Fruit fly (Drosophila melanogaster): ENCODE measurements around the gene CG12362.

The CG12362 gene

dm6 chr3L:10377984-10378383 lies 34.6 kb upstream of the CG12362 start:
- TF ChIP-seq fd96Ca (GFP tag; IDR thresholded peaks at IDR 0.05) (no peak), CG8159 (tag; optimal IDR thresholded peaks at IDR 0.05) (no peak), gl (tag; optimal IDR thresholded peaks at IDR 0.05) (no peak), Ets98B (GFP tag; IDR thresholded peaks at IDR 0.05) (no peak), CG15710 (tag; optimal IDR thresholded peaks at IDR 0.05) (no peak), CG34367 (tag; optimal IDR thresholded peaks at IDR 0.05) (no peak), CG4496 (GFP tag; IDR thresholded peaks at IDR 0.05) (no peak), CG8301 (tag; optimal IDR thresholded peaks at IDR 0.05) (no peak), rn (GFP tag; IDR thresholded peaks at IDR 0.05) (no peak), Snoo (tag; optimal IDR thresholded peaks at IDR 0.05) (no peak), EcR (GFP tag; optimal IDR thresholded peaks at IDR 0.05) (no peak), CG10348 (GFP tag; IDR thresholded peaks at IDR 0.05) (no peak), Pif1A (GFP tag; optimal IDR thresholded peaks at IDR 0.05) (no peak), CG32121 (GFP tag; IDR thresholded peaks at IDR 0.05) (no peak)

dm6 chr3L:10381275-10381674 lies 31.3 kb upstream of the CG12362 start:
- peak; percentile 67; the same call in 1 of the 2 replicates for TF ChIP-seq Ets98B (GFP tag; IDR thresholded peaks at IDR 0.05)
- peak; percentile 28 for TF ChIP-seq Pif1B (GFP tag; optimal IDR thresholded peaks at IDR 0.05)
- TF ChIP-seq CG34367 (tag; optimal IDR thresholded peaks at IDR 0.05) = peak; percentile 26
- peak; percentile 59 for TF ChIP-seq CG17806 (tag; optimal IDR thresholded peaks at IDR 0.05)
- TF ChIP-seq CG12605 (GFP tag; IDR thresholded peaks at IDR 0.05) = peak; percentile 43; the same call in 1 of the 2 replicates
- TF ChIP-seq CG13204 (GFP tag; optimal IDR thresholded peaks at IDR 0.05) = no peak
- peak; percentile 33 for TF ChIP-seq Pif1A (GFP tag; optimal IDR thresholded peaks at IDR 0.05)
- no peak for TF ChIP-seq gl (tag; optimal IDR thresholded peaks at IDR 0.05)
- TF ChIP-seq CG14655 (GFP tag; optimal IDR thresholded peaks at IDR 0.05) = peak; percentile 56
- TF ChIP-seq CG32121 (GFP tag; IDR thresholded peaks at IDR 0.05) = peak; percentile 65; the same call in 1 of the 2 replicates
- TF ChIP-seq CG8301 (tag; optimal IDR thresholded peaks at IDR 0.05) = peak; percentile 63
- TF ChIP-seq EcR (GFP tag; optimal IDR thresholded peaks at IDR 0.05) = peak; percentile 80
- TF ChIP-seq Snoo (tag; optimal IDR thresholded peaks at IDR 0.05) = peak; percentile 69
- TF ChIP-seq CG10348 (GFP tag; IDR thresholded peaks at IDR 0.05) = peak; percentile 50; the same call in 1 of the 2 replicates
- TF ChIP-seq CG15710 (tag; optimal IDR thresholded peaks at IDR 0.05) = peak; percentile 70
- TF ChIP-seq CG4496 (GFP tag; IDR thresholded peaks at IDR 0.05) = peak; percentile 29; the same call in 2 of the 3 replicates
- TF ChIP-seq CG9948 (tag; optimal IDR thresholded peaks at IDR 0.05) = peak; percentile 52
- no peak for TF ChIP-seq D1 (tag; optimal IDR thresholded peaks at IDR 0.05)
- TF ChIP-seq fd96Ca (GFP tag; IDR thresholded peaks at IDR 0.05) = no peak
- TF ChIP-seq rn (GFP tag; IDR thresholded peaks at IDR 0.05) = 0 out of 2 replicates have a peak, but pooled peaks have one; percentile 20
- TF ChIP-seq CG8159 (tag; optimal IDR thresholded peaks at IDR 0.05) = peak; percentile 76

DNA sequence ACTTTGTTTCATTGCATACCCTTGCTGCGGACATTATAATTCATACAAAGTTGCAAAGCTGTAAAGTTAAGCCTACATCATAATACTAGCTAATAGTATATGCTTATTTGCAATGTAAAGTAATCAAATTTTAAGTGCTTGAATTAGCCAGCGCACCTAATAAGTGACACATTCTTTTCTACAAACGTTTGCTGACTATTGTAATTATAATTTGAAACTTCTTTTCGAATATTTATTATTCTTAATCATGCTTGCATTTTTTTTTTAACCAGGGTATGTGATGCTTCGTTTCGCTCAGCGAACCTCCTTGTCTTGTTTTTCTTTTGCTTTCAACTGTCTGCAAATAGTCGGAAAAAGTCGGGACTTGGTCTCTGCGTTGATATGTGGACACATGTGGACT lies 30.8 kb upstream of the CG12362 start:
- TF ChIP-seq CG15710 (tag; optimal IDR thresholded peaks at IDR 0.05) (no peak), CG8301 (tag; optimal IDR thresholded peaks at IDR 0.05) (peak; percentile 8), Pif1B (GFP tag; optimal IDR thresholded peaks at IDR 0.05) (no peak), rn (GFP tag; IDR thresholded peaks at IDR 0.05) (no peak), CG8159 (tag; optimal IDR thresholded peaks at IDR 0.05) (no peak), CG14655 (GFP tag; optimal IDR thresholded peaks at IDR 0.05) (peak; percentile 33), CG13204 (GFP tag; optimal IDR thresholded peaks at IDR 0.05) (no peak), CG9948 (tag; optimal IDR thresholded peaks at IDR 0.05) (peak; percentile 3), Snoo (tag; optimal IDR thresholded peaks at IDR 0.05) (no peak)

- no peak for TF ChIP-seq Pif1B (GFP tag; optimal IDR thresholded peaks at IDR 0.05)
- no peak for TF ChIP-seq fd96Ca (GFP tag; IDR thresholded peaks at IDR 0.05)
- no peak for TF ChIP-seq CG34367 (tag; optimal IDR thresholded peaks at IDR 0.05)
- no peak for TF ChIP-seq Snoo (tag; optimal IDR thresholded peaks at IDR 0.05)
- TF ChIP-seq gl (tag; optimal IDR thresholded peaks at IDR 0.05) = no peak
- TF ChIP-seq Ets98B (GFP tag; IDR thresholded peaks at IDR 0.05) = no peak
- TF ChIP-seq D1 (tag; optimal IDR thresholded peaks at IDR 0.05) = no peak
- no peak for TF ChIP-seq CG8301 (tag; optimal IDR thresholded peaks at IDR 0.05)
- TF ChIP-seq CG15710 (tag; optimal IDR thresholded peaks at IDR 0.05) = no peak
- TF ChIP-seq Pif1A (GFP tag; optimal IDR thresholded peaks at IDR 0.05) = no peak
- no peak for TF ChIP-seq CG10348 (GFP tag; IDR thresholded peaks at IDR 0.05)
- TF ChIP-seq EcR (GFP tag; optimal IDR thresholded peaks at IDR 0.05) = no peak
Observed at dm6 chr3L:10382882-10383281, 29.7 kb upstream of the CG12362 start.

DNA sequence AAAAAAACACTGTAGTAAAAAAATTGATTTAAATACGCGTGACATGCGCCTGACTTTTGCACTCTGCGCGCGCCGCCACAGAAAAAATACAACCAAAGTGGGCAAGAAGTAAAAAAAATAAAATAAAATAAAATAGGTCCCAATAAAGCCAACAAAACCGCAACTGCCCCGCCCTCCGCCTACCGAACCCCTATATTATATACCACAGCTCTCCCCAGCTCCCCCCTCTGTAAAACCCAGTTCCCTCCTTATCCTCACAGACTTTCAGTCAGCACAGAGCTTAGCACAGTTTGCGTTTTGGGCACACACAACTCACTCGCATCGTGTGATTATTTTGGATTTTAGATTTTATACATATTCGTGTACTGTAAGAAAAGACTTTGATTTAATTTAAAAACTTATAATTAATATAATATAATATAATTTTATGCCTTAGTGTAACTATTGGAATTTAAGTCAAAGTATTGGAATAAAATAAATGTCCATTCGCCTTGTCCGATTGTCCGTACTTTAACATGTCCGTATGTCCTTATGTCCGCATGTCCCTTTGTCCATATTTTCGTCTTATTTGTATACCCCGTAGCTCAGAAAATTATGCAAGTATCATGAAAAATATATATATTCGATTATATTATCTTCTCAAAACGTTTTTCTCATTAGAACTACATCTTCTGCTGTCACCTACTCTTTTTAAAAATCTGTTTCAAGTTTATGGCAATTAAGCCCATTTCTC lies 27.7 kb upstream of the CG12362 start:
- no peak for TF ChIP-seq CG14655 (GFP tag; optimal IDR thresholded peaks at IDR 0.05)
- TF ChIP-seq gl (tag; optimal IDR thresholded peaks at IDR 0.05) = no peak
- no peak for TF ChIP-seq CG8159 (tag; optimal IDR thresholded peaks at IDR 0.05)
- no peak for TF ChIP-seq Snoo (tag; optimal IDR thresholded peaks at IDR 0.05)
- TF ChIP-seq CG15710 (tag; optimal IDR thresholded peaks at IDR 0.05) = no peak
- no peak for TF ChIP-seq CG10348 (GFP tag; IDR thresholded peaks at IDR 0.05)
- TF ChIP-seq rn (GFP tag; IDR thresholded peaks at IDR 0.05) = 0 out of 2 replicates have a peak, but pooled peaks have one; percentile 3
- TF ChIP-seq CG8301 (tag; optimal IDR thresholded peaks at IDR 0.05) = no peak
- peak; percentile 39; the same call in 1 of the 2 replicates for TF ChIP-seq CG32121 (GFP tag; IDR thresholded peaks at IDR 0.05)
- TF ChIP-seq CG4496 (GFP tag; IDR thresholded peaks at IDR 0.05) = peak; percentile 69; the same call in 2 of the 3 replicates
- no peak for TF ChIP-seq D1 (tag; optimal IDR thresholded peaks at IDR 0.05)
- TF ChIP-seq CG12605 (GFP tag; IDR thresholded peaks at IDR 0.05) = 0 out of 2 replicates have a peak, but pooled peaks have one; percentile 11
- TF ChIP-seq CG34367 (tag; optimal IDR thresholded peaks at IDR 0.05) = no peak
- no peak for TF ChIP-seq EcR (GFP tag; optimal IDR thresholded peaks at IDR 0.05)
- no peak for TF ChIP-seq Pif1B (GFP tag; optimal IDR thresholded peaks at IDR 0.05)
- peak; percentile 1 for TF ChIP-seq CG9948 (tag; optimal IDR thresholded peaks at IDR 0.05)
- TF ChIP-seq CG13204 (GFP tag; optimal IDR thresholded peaks at IDR 0.05) = no peak
- TF ChIP-seq fd96Ca (GFP tag; IDR thresholded peaks at IDR 0.05) = peak; percentile 41; the same call in 1 of the 3 replicates
- TF ChIP-seq Ets98B (GFP tag; IDR thresholded peaks at IDR 0.05) = peak; percentile 30
- no peak for TF ChIP-seq Pif1A (GFP tag; optimal IDR thresholded peaks at IDR 0.05)
- TF ChIP-seq CG17806 (tag; optimal IDR thresholded peaks at IDR 0.05) = peak; percentile 16

Data from whole organism, pupa.